Fruit fly (Drosophila melanogaster) whole organism, embryonic: ENCODE data around the gene CG32137.
A peak's percentile ranks its signal among the peaks of the same experiment; 100 is the strongest.

ENCODE experiments used
- Atf3 ChIP-seq: fragments of 200-800 bp; sonication (Bioruptor generic); optimal IDR thresholded peaks from 3 replicates; lab custom pipeline; 2016; ENCODE audit warnings: missing biosample characterization, missing genetic modification characterization
- Atf6 ChIP-seq: fragments of 200-800 bp; sonication (Bioruptor generic); IDR thresholded peaks from 2 replicates; pipeline ENCODE4 v1.3.6; 2022; ENCODE audit warnings: missing biosample characterization, missing genetic modification characterization
- CG10209 ChIP-seq: fragments of 200-800 bp; sonication (Bioruptor generic); optimal IDR thresholded peaks from 3 replicates; lab custom pipeline; 2017; ENCODE audit warnings: missing biosample characterization, mild to moderate bottlenecking, missing genetic modification characterization, missing genetic modification reagents
- CG10431 ChIP-seq: fragments of 200-800 bp; sonication (Bioruptor generic); optimal IDR thresholded peaks from 3 replicates; lab custom pipeline; 2018; ENCODE audit warnings: missing biosample characterization, mild to moderate bottlenecking, missing genetic modification characterization
- CG11695 ChIP-seq: fragments of 200-800 bp; sonication (Bioruptor generic); IDR thresholded peaks from 3 replicates; pipeline ENCODE4 v1.3.6; 2022; ENCODE audit warnings: missing biosample characterization, missing genetic modification characterization
- CG12942 ChIP-seq: fragments of 200-800 bp; sonication (Bioruptor generic); optimal IDR thresholded peaks from 3 replicates; lab custom pipeline; 2016; ENCODE audit warnings: missing biosample characterization, missing genetic modification characterization
- CG1603 ChIP-seq: fragments of 200-800 bp; sonication (Bioruptor generic); optimal IDR thresholded peaks from 2 replicates; lab custom pipeline; 2019; ENCODE audit warnings: missing biosample characterization, mild to moderate bottlenecking, missing genetic modification characterization, moderate library complexity
- CG16779 ChIP-seq: fragments of 200-800 bp; sonication (Bioruptor generic); IDR thresholded peaks from 2 replicates; pipeline ENCODE4 v1.3.6; 2022; ENCODE audit warnings: missing biosample characterization, missing genetic modification characterization
- CG18599 ChIP-seq: fragments of 200-800 bp; sonication (Bioruptor generic); optimal IDR thresholded peaks from 3 replicates; lab custom pipeline; 2017; ENCODE audit warnings: missing biosample characterization, missing genetic modification characterization, mild to moderate bottlenecking, moderate library complexity, missing genetic modification reagents
- CG2116 ChIP-seq: fragments of 200-800 bp; sonication (Bioruptor generic); optimal IDR thresholded peaks from 3 replicates; lab custom pipeline; 2018; ENCODE audit warnings: missing biosample characterization, mild to moderate bottlenecking, missing genetic modification characterization
- CG32767 ChIP-seq: fragments of 200-800 bp; sonication (Bioruptor generic); IDR thresholded peaks from 2 replicates; pipeline ENCODE4 v1.3.6; 2022; ENCODE audit warnings: missing biosample characterization, missing genetic modification characterization
- CG4328 ChIP-seq: fragments of 200-800 bp; sonication (Bioruptor generic); optimal IDR thresholded peaks from 3 replicates; lab custom pipeline; 2017; ENCODE audit warnings: missing biosample characterization, missing genetic modification reagents, missing genetic modification characterization
- CG6654 ChIP-seq: fragments of 200-800 bp; sonication (Bioruptor generic); optimal IDR thresholded peaks from 2 replicates; lab custom pipeline; 2017; ENCODE audit warnings: missing biosample characterization, mild to moderate bottlenecking, missing genetic modification characterization
- CG7271 ChIP-seq: fragments of 200-800 bp; sonication (Bioruptor generic); optimal IDR thresholded peaks from 2 replicates; lab custom pipeline; 2018; ENCODE audit warnings: missing biosample characterization, mild to moderate bottlenecking, missing genetic modification characterization, moderate library complexity
- CG9727 ChIP-seq: fragments of 200-800 bp; sonication (Bioruptor generic); optimal IDR thresholded peaks from 3 replicates; lab custom pipeline; 2017; ENCODE audit warnings: missing biosample characterization, mild to moderate bottlenecking, missing genetic modification characterization
- CHES-1-like ChIP-seq: fragments of 200-800 bp; sonication (Bioruptor generic); optimal IDR thresholded peaks from 2 replicates; lab custom pipeline; 2016; ENCODE audit warnings: missing biosample characterization, missing genetic modification characterization
- E2f1 ChIP-seq: fragments of 200-800 bp; sonication (Bioruptor generic); IDR thresholded peaks from 2 replicates; pipeline ENCODE4 v1.3.6; 2022; ENCODE audit warnings: missing biosample characterization, missing genetic modification characterization
- E2f2 ChIP-seq: fragments of 200-800 bp; sonication (Bioruptor generic); IDR thresholded peaks from 2 replicates; pipeline ENCODE4 v1.3.6; 2022; ENCODE audit warnings: missing biosample characterization, missing genetic modification characterization
- Fer2 ChIP-seq: fragments of 200-800 bp; sonication (Bioruptor generic); optimal IDR thresholded peaks from 2 replicates; lab custom pipeline; 2018; ENCODE audit warnings: missing biosample characterization, mild to moderate bottlenecking, missing genetic modification characterization, moderate library complexity
- HmgZ ChIP-seq: fragments of 200-800 bp; sonication (Bioruptor generic); optimal IDR thresholded peaks from 2 replicates; lab custom pipeline; 2018; ENCODE audit warnings: missing biosample characterization, mild to moderate bottlenecking, missing genetic modification characterization
- Hr78 ChIP-seq, 2 experiments: fragments of 200-800 bp in 1 of 2; fragments of >200 bp in 1 of 2; sonication (Bioruptor generic) in 1 of 2; optimal IDR thresholded peaks; 2 replicates each; lab custom pipeline; 2017 to 2019; ENCODE audit warnings: missing biosample characterization in 2 of 2, missing genetic modification characterization in 2 of 2, mild to moderate bottlenecking in 1 of 2, moderate library complexity in 1 of 2
- Lpt ChIP-seq: fragments of >200 bp; optimal IDR thresholded peaks from 2 replicates; lab custom pipeline; 2018; ENCODE audit warnings: missing biosample characterization, missing genetic modification characterization
- Med ChIP-seq: fragments of 200-800 bp; sonication (Bioruptor generic); peaks from one replicate; lab custom pipeline; 2016; ENCODE audit warnings: missing biosample characterization, missing genetic modification characterization, mild to moderate bottlenecking, inconsistent platforms, moderate library complexity
- Mes4 ChIP-seq: fragments of 200-800 bp; sonication (Bioruptor generic); optimal IDR thresholded peaks from 2 replicates; lab custom pipeline; 2016; ENCODE audit warnings: missing biosample characterization, missing genetic modification characterization
- NC2β ChIP-seq: fragments of 200-800 bp; sonication (Bioruptor generic); optimal IDR thresholded peaks from 2 replicates; lab custom pipeline; 2016; ENCODE audit warnings: missing biosample characterization, missing genetic modification characterization
- Nf-YC ChIP-seq: fragments of 200-800 bp; optimal IDR thresholded peaks from 3 replicates; lab custom pipeline; 2019; ENCODE audit warnings: missing biosample characterization, mild to moderate bottlenecking, missing genetic modification characterization, moderate library complexity
- Pdp1 ChIP-seq, 2 experiments: fragments of 200-800 bp; sonication (Bioruptor generic); optimal IDR thresholded peaks; 3 replicates each; lab custom pipeline; 2016; ENCODE audit warnings: missing biosample characterization in 2 of 2, missing genetic modification characterization in 2 of 2, mild to moderate bottlenecking in 1 of 2, moderate library complexity in 1 of 2
- Sox100B ChIP-seq: fragments of 200-800 bp; sonication (Bioruptor generic); optimal IDR thresholded peaks from 3 replicates; lab custom pipeline; 2018; ENCODE audit warnings: missing biosample characterization, mild to moderate bottlenecking, missing genetic modification characterization
- Sry-β ChIP-seq: fragments of 200-800 bp; sonication (Bioruptor generic); optimal IDR thresholded peaks from 2 replicates; lab custom pipeline; 2018; ENCODE audit warnings: missing biosample characterization, mild to moderate bottlenecking, missing genetic modification characterization, moderate library complexity
- Stat92E ChIP-seq, 3 experiments: fragments of >200 bp in 2 of 3; fragments of 200-800 bp in 1 of 3; sonication (Bioruptor generic) in 1 of 3; optimal IDR thresholded peaks; 2 replicates each; lab custom pipeline; 2017 to 2019; ENCODE audit warnings: missing biosample characterization in 3 of 3, missing genetic modification characterization in 3 of 3, mild to moderate bottlenecking in 1 of 3, moderate library complexity in 1 of 3
- ase ChIP-seq: fragments of 200-800 bp; sonication (Bioruptor generic); IDR thresholded peaks from 3 replicates; pipeline ENCODE4 v1.3.6; 2022; ENCODE audit warnings: missing biosample characterization, missing genetic modification characterization
- btn ChIP-seq: fragments of 200-800 bp; sonication (Bioruptor generic); optimal IDR thresholded peaks from 2 replicates; lab custom pipeline; 2016; ENCODE audit warnings: missing biosample characterization, missing genetic modification characterization
- cad ChIP-seq: fragments of >200 bp; optimal IDR thresholded peaks from 2 replicates; lab custom pipeline; 2017; ENCODE audit warnings: missing biosample characterization, missing genetic modification characterization
- cg ChIP-seq: fragments of 200-800 bp; sonication (Bioruptor generic); optimal IDR thresholded peaks from 3 replicates; lab custom pipeline; 2019; ENCODE audit warnings: missing biosample characterization, mild to moderate bottlenecking, missing genetic modification characterization, moderate library complexity
- chinmo ChIP-seq: fragments of 200-800 bp; sonication (Bioruptor generic); IDR thresholded peaks from 4 replicates; pipeline ENCODE4 v1.3.6; 2022; ENCODE audit warnings: missing biosample characterization, missing genetic modification characterization; ENCODE audit not compliant: partially characterized antibody
- esg ChIP-seq: fragments of 200-800 bp; sonication (Bioruptor generic); conservative IDR thresholded peaks from 2 replicates; pipeline ENCODE4 v1.3.6; 2022; ENCODE audit warnings: missing biosample characterization, missing genetic modification characterization
- eve ChIP-seq, 2 experiments: fragments of >200 bp; optimal IDR thresholded peaks; 2 replicates each; lab custom pipeline; 2017; ENCODE audit warnings: missing biosample characterization in 2 of 2, missing genetic modification characterization in 2 of 2
- gce ChIP-seq: fragments of 200-800 bp; sonication (Bioruptor generic); IDR thresholded peaks from 3 replicates; pipeline ENCODE4 v1.3.6; 2022; ENCODE audit warnings: missing biosample characterization, missing genetic modification characterization
- hkb ChIP-seq, 2 experiments: fragments of 200-800 bp in 1 of 2; fragments of >200 bp in 1 of 2; sonication (Bioruptor generic) in 1 of 2; IDR thresholded peaks in 1 of 2; optimal IDR thresholded peaks in 1 of 2; 2 replicates each; pipeline versions ENCODE4 v1.3.6 to Lab custom; 2017 to 2022; ENCODE audit warnings: missing biosample characterization in 1 of 2, missing genetic modification characterization in 1 of 2
- lbe ChIP-seq: fragments of 200-800 bp; sonication (Bioruptor generic); optimal IDR thresholded peaks from 2 replicates; lab custom pipeline; 2016; ENCODE audit warnings: missing biosample characterization, mild to moderate bottlenecking, missing genetic modification characterization
- seq ChIP-seq: fragments of 200-800 bp; sonication (Bioruptor generic); IDR thresholded peaks from 2 replicates; pipeline ENCODE4 v1.3.6; 2022; ENCODE audit warnings: missing biosample characterization, missing genetic modification characterization
- slbo ChIP-seq: fragments of 200-800 bp; sonication (Bioruptor generic); IDR thresholded peaks from 2 replicates; pipeline ENCODE4 v1.3.6; 2022; ENCODE audit warnings: missing biosample characterization, missing genetic modification characterization
- tin ChIP-seq: fragments of 200-800 bp; sonication (Bioruptor generic); optimal IDR thresholded peaks from 3 replicates; lab custom pipeline; 2016; ENCODE audit warnings: missing biosample characterization, missing genetic modification characterization
- tio ChIP-seq: fragments of 200-800 bp; sonication (Bioruptor generic); optimal IDR thresholded peaks from 2 replicates; lab custom pipeline; 2017; ENCODE audit warnings: missing biosample characterization, missing genetic modification characterization, inconsistent platforms
- vnd ChIP-seq: fragments of 200-800 bp; sonication (Bioruptor generic); IDR thresholded peaks from 3 replicates; pipeline ENCODE4 v1.3.6; 2022; ENCODE audit warnings: missing biosample characterization, missing genetic modification characterization; ENCODE audit not compliant: partially characterized antibody

The CG32137 gene

DNA sequence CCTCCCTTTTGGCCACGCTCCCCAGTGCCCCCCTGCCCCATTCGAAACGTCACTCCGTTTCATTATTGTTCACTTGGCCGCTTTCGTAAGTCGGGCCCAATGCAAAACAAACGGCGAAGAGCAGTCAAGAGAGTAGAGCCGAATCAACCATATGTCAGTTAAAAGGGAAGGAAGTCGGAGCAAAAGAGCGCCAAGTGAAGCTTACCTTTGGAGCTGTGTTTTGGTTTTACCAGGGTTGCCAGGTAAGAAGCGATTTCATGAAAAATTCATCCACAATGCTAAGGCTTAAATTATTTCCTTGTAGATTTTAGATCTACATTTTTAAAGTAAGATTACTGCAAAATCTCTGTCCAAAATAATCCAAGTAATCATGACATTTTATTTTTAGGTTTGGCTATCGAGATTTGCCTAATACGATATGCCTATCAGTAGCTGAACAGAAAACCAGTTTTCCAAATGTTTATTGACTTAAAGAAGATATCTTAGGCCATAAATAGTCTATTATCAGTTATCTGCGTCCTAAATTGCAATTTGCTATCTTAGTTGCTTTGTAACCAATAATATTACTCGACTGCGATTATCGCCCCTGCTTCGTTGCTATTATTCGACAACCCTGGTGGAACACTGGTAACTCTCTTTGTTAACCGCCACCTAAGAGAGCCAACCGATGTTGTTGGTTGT lies 440 bp upstream of the CG32137 start (continued):
- TF ChIP-seq CG32767 = peak; percentile 66
- peak; percentile 95 for TF ChIP-seq tio (GFP tag; lab: Kevin White, UChicago)
- TF ChIP-seq Atf3 (GFP tag; lab: Kevin White, UChicago) = peak; percentile 79
- TF ChIP-seq Hr78 (GFP tag; optimal IDR thresholded peaks at IDR 0.05; lab: Kevin White, UChicago) = peak in 1 of 2 experiments; percentile 80
- TF ChIP-seq HmgZ (tag; lab: Kevin White, UChicago) = peak; percentile 69
- TF ChIP-seq Fer2 (tag; lab: Kevin White, UChicago) = peak; percentile 65
- TF ChIP-seq Lpt (GFP tag; lab: Kevin White, UChicago) = no peak
- TF ChIP-seq CG1603 = peak; percentile 29
- TF ChIP-seq CG18599 (GFP tag; lab: Kevin White, UChicago) = peak; percentile 91
- TF ChIP-seq CG6654 (GFP tag; lab: Kevin White, UChicago) = peak; percentile 71
- peak; percentile 58; the same call in 1 of the 3 replicates for TF ChIP-seq gce
- TF ChIP-seq ase (GFP tag; lab: Robert Waterston, UW) = peak; percentile 63; the same call in 2 of the 3 replicates
- no peak for TF ChIP-seq CG7271
- TF ChIP-seq CG12942 (GFP tag; lab: Kevin White, UChicago) = peak; percentile 78
- peak; percentile 12 for TF ChIP-seq Sry-β (GFP tag; lab: Kevin White, UChicago)
- no peak for TF ChIP-seq CG16779
- no peak for TF ChIP-seq cad (GFP tag; lab: Kevin White, UChicago)

DNA sequence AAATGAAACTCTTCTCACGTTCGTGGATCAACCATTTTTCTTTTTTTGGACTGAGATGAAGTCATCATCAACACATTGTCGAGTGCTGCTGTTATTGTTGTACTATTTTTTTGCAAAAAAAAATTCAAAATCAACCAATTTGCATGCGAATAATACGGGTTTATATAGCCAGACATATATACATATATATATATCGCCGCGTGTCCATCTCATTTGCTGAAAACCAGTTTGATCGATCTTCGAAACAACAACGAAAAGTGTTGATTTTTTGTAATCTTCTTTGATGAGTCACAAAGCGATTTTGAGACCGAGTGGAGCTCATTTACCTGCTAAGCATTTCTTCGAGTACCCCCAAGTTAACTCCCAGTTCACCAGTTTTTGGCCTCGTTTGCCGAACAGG lies 7.0 kb downstream of the CG32137 start:
- TF ChIP-seq tin (GFP tag; lab: Kevin White, UChicago) (no peak), eve (GFP tag; optimal IDR thresholded peaks at IDR 0.05; lab: Kevin White, UChicago) (peak in 1 of 2 experiments; percentile 13), Nf-YC (tag; lab: Kevin White, UChicago) (no peak), E2f1 (GFP tag; lab: Robert Waterston, UW) (no peak), CG10431 (no peak), seq (no peak), esg (GFP tag; lab: Robert Waterston, UW) (no peak), chinmo (GFP tag; lab: Robert Waterston, UW) (peak; percentile 64; the same call in 1 of the 4 replicates), lbe (GFP tag; lab: Kevin White, UChicago) (peak; percentile 17)

DNA sequence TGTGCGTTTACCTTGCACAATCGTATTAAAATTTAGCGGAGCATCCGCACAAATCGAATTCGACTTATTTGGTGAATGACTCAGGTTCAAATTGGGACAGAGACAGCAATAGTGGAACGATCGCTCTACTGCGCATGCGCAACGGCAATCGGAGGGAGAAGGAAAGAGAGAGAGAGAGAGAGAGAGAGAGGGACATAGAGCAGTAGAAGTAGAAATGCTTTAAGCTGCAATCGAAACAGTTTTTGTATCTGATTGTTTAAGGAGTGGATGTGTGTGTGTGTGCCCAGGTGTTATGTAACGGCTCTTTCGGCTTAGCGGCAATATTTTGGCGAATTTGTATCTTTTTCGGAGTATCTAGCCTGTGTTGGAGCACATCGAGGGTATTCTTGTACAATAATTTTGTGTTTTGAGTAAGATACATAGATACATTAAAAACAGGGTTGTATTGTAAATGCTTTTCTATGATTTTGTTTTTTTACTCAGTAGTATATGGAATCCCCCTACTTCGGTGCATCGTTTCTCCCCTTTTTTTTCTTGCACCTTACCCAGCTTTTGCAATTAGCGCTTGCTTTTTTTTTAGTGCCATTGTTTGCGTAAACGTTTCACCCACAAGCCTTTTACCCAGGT lies 10.5 kb downstream of the CG32137 start:
- TF ChIP-seq cg (GFP tag; lab: Kevin White, UChicago) (peak; percentile 47), Sox100B (GFP tag; lab: Kevin White, UChicago) (no peak), CG4328 (no peak), CG9727 (GFP tag; lab: Kevin White, UChicago) (peak; percentile 31), Atf6 (GFP tag; lab: Robert Waterston, UW) (0 out of 2 replicates have a peak, but pooled peaks have one; percentile 25), Stat92E (GFP tag; optimal IDR thresholded peaks at IDR 0.05; lab: Kevin White, UChicago) (no peak), Mes4 (peak; percentile 4), CG11695 (GFP tag; lab: Robert Waterston, UW) (peak; percentile 50; the same call in 2 of the 3 replicates), CG2116 (GFP tag; lab: Kevin White, UChicago) (peak; percentile 72), tio (GFP tag; lab: Kevin White, UChicago) (peak; percentile 23), hkb (optimal IDR thresholded peaks at IDR 0.05; lab: Kevin White, UChicago) (no peak), hkb (GFP tag; IDR thresholded peaks at IDR 0.05; lab: Robert Waterston, UW) (peak; percentile 24; the same call in 1 of the 2 replicates), CHES-1-like (GFP tag; lab: Kevin White, UChicago) (peak; percentile 16), Pdp1 (GFP tag; optimal IDR thresholded peaks at IDR 0.05; lab: Kevin White, UChicago) (peak in 1 of 2 experiments; percentile 90), slbo (GFP tag; lab: Robert Waterston, UW) (0 out of 2 replicates have a peak, but pooled peaks have one; percentile 27), CG10209 (peak; percentile 9), Med (GFP tag; lab: Kevin White, UChicago) (peak; percentile 60), esg (GFP tag; lab: Robert Waterston, UW) (0 out of 2 replicates have a peak, but pooled peaks have one; percentile 17), vnd (GFP tag; lab: Robert Waterston, UW) (no peak), NC2β (GFP tag; lab: Kevin White, UChicago) (no peak), E2f2 (GFP tag; lab: Robert Waterston, UW) (peak; percentile 26; the same call in 1 of the 2 replicates), btn (GFP tag; lab: Kevin White, UChicago) (no peak)
